Fruit fly (Drosophila melanogaster): ENCODE data around the gene AnxB9.

- TF ChIP-seq h (optimal IDR thresholded peaks at IDR 0.05) (no peak), psq (optimal IDR thresholded peaks at IDR 0.05) (no peak), insv (optimal IDR thresholded peaks at IDR 0.05) (no peak)
Observed at dm6 chr3R:21078211-21078610, 13.2 kb downstream of the AnxB9 start.

Data from Kc167 (cell line).